Fruit fly (Drosophila melanogaster) whole organism, embryonic: ENCODE results near the gene CG13024.

Experiments
- NfI ChIP-seq: fragments of 200-800 bp; sonication (Bioruptor generic); optimal IDR thresholded peaks from 3 replicates; lab custom pipeline; 2018; ENCODE audit warnings: missing biosample characterization, mild to moderate bottlenecking, missing genetic modification characterization, moderate library complexity
- lov ChIP-seq, 2 experiments: fragments of 200-800 bp in 1 of 2; fragments of >200 bp in 1 of 2; sonication (Bioruptor generic) in 1 of 2; IDR thresholded peaks in 1 of 2; optimal IDR thresholded peaks in 1 of 2; 2 replicates in 1 of 2; 3 replicates in 1 of 2; pipeline versions ENCODE4 v1.3.6 to Lab custom; 2017 to 2022; ENCODE audit warnings: missing biosample characterization in 1 of 2, missing genetic modification characterization in 1 of 2

DNA sequence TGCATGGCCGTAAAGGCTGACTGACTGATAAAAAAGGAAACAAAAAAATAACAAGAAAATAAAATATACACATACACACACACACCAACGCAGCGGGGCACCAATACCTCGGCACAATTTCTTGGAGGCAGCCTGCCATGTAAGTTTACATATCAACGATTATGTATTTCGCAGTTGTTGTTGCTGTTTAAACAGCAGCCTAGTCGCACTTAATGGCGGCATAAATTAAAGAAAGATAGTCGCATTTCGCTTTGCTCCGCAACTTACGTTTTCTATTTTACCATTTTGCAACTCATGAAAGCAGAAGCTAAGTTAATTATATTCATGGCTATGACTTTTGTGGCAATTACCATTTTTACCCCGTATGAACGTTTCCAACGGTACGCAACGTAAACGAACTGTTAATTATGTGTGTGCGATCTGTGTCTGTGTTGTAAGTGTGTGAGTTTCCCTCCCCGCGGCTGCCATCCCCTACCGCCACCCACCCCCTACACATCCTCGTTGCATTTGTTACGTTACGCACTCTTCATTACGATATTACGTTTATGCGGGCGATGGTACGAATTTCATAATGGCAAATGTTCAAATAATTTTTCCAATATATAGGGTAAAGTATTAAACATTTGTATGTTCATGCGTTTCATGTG lies 25.6 kb upstream of the CG13024 start:
- TF ChIP-seq lov (optimal IDR thresholded peaks at IDR 0.05; lab: Kevin White, UChicago) (no peak), lov (GFP tag; IDR thresholded peaks at IDR 0.05; lab: Robert Waterston, UW) (no peak), NfI (GFP tag; lab: Kevin White, UChicago) (no peak)
